Worm (Caenorhabditis elegans) whole organism, L2 larva: ENCODE results near the gene cab-1.

Source experiments
- elt-3 ChIP-seq: sonication (generic microtip); optimal IDR thresholded peaks from 2 replicates; lab custom pipeline; 2017; ENCODE audit warnings: missing biosample characterization, missing genetic modification characterization
- skn-1 ChIP-seq: sonication (generic microtip); optimal IDR thresholded peaks from 2 replicates; lab custom pipeline; 2017; ENCODE audit warnings: missing biosample characterization, missing genetic modification characterization

ce11 chrX:12212801-12213200 is at the start of gene cab-1:
- TF ChIP-seq elt-3: no peak
- no peak for TF ChIP-seq skn-1
